Worm (Caenorhabditis elegans) whole organism, late embryonic: ENCODE results near the gene grl-18.

Experiments
- ceh-9 ChIP-seq: sonication (generic microtip); optimal IDR thresholded peaks from 2 replicates; lab custom pipeline; 2016; ENCODE audit warnings: mild to moderate bottlenecking, missing genetic modification characterization, inconsistent platforms, missing compliant biosample characterization
- fkh-10 ChIP-seq: fragments of 150-350 bp; optimal IDR thresholded peaks from 2 replicates; lab custom pipeline; 2014; ENCODE audit warnings: missing biosample characterization, missing genetic modification reagents, missing genetic modification characterization
- pha-2 ChIP-seq: sonication (generic microtip); optimal IDR thresholded peaks from 2 replicates; lab custom pipeline; 2017; ENCODE audit warnings: mild to moderate bottlenecking, missing genetic modification characterization, missing compliant biosample characterization
- pha-4 ChIP-seq: fragments of 150-350 bp; optimal IDR thresholded peaks from 2 replicates; lab custom pipeline; 2018; ENCODE audit warnings: missing biosample characterization, missing genetic modification reagents, missing genetic modification characterization
- tbx-2 ChIP-seq: sonication (generic microtip); optimal IDR thresholded peaks from 2 replicates; lab custom pipeline; 2016; ENCODE audit warnings: missing genetic modification characterization, missing compliant biosample characterization

- TF ChIP-seq ceh-9 (no peak), pha-4 (tag; lab: Kevin White, UChicago) (no peak), pha-2 (no peak), fkh-10 (GFP tag; lab: Kevin White, UChicago) (no peak), tbx-2 (tag; lab: Kevin White, UChicago) (no peak)
Measured at ce11 chrV:5459806-5460205, 28.9 kb downstream of the grl-18 start, which contains the start of gene ZC317.2.
